Fruit fly (Drosophila melanogaster): ENCODE data around the gene CG33322.

Gene CG33322

DNA sequence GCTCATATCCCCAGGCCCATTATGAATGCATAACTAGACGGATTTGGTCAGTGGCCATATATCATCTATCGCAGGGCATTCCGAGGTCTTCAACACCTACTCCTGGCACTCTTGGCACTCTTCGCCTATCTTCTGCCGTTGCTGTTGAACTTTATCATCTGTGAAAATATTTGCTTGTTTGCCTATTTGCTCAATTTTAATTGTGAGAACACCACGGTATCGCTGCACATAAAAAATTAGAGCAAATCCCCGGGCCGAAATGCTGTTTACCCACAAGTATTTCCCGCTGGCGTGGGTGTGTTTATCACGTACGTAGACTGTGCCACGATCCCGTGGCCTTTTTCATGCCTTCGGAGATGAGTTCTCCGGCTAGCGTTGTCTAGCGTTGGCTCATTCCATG is 35.3 kb downstream of the CG33322 start (continued):
- TF ChIP-seq ap (GFP tag; IDR thresholded peaks at IDR 0.05) = 0 out of 2 replicates have a peak, but pooled peaks have one; percentile 19
- TF ChIP-seq CG11504 (tag; optimal IDR thresholded peaks at IDR 0.05) = peak; percentile 52
- peak; percentile 35 for TF ChIP-seq NfI (GFP tag; optimal IDR thresholded peaks at IDR 0.05)
- peak; percentile 40 for TF ChIP-seq CG30431 (GFP tag; optimal IDR thresholded peaks at IDR 0.05)
- TF ChIP-seq hb (GFP tag; IDR thresholded peaks at IDR 0.05; ENCODE audit: partially characterized antibody) = no peak
- peak; percentile 67 for TF ChIP-seq zen (tag; optimal IDR thresholded peaks at IDR 0.05)
- TF ChIP-seq Scr (GFP tag; IDR thresholded peaks at IDR 0.05; ENCODE audit: partially characterized antibody) = no peak
- peak; percentile 59 for TF ChIP-seq CG4854 (GFP tag; optimal IDR thresholded peaks at IDR 0.05)
- TF ChIP-seq Hand (GFP tag; optimal IDR thresholded peaks at IDR 0.05) = no peak
- peak; percentile 68 for TF ChIP-seq CG15601 (tag; optimal IDR thresholded peaks at IDR 0.05)
- no peak for TF ChIP-seq E2f1 (GFP tag; IDR thresholded peaks at IDR 0.05)
- no peak for TF ChIP-seq lmd (GFP tag; IDR thresholded peaks at IDR 0.05)
- TF ChIP-seq fd3F (GFP tag; optimal IDR thresholded peaks at IDR 0.05) = peak; percentile 56
- peak; percentile 74 for TF ChIP-seq CG13296 (GFP tag; optimal IDR thresholded peaks at IDR 0.05)
- no peak for TF ChIP-seq cad (GFP tag; optimal IDR thresholded peaks at IDR 0.05)
- peak; percentile 81 for TF ChIP-seq wek (GFP tag; optimal IDR thresholded peaks at IDR 0.05)
- TF ChIP-seq sna (GFP tag; IDR thresholded peaks at IDR 0.05; ENCODE audit: partially characterized antibody) = no peak
- TF ChIP-seq tup (GFP tag; optimal IDR thresholded peaks at IDR 0.05) = peak; percentile 18
- no peak for TF ChIP-seq jigr1 (GFP tag; IDR thresholded peaks at IDR 0.05)
- TF ChIP-seq CG2875 (GFP tag; optimal IDR thresholded peaks at IDR 0.05) = peak; percentile 76
- peak; percentile 49; the same call in 1 of the 2 replicates for TF ChIP-seq CG31441 (GFP tag; IDR thresholded peaks at IDR 0.05)
- peak; percentile 51 for TF ChIP-seq NK7.1 (GFP tag; optimal IDR thresholded peaks at IDR 0.05)
- no peak for TF ChIP-seq CG3065 (GFP tag; optimal IDR thresholded peaks at IDR 0.05)
- peak; percentile 33 for TF ChIP-seq gcm (GFP tag; optimal IDR thresholded peaks at IDR 0.05)
- peak; percentile 27; the same call in 1 of the 2 replicates for TF ChIP-seq danr (GFP tag; IDR thresholded peaks at IDR 0.05)
- peak; percentile 86 for TF ChIP-seq lab (GFP tag; optimal IDR thresholded peaks at IDR 0.05)
- peak; percentile 4 for TF ChIP-seq CG18011 (GFP tag; optimal IDR thresholded peaks at IDR 0.05)
- peak; percentile 32 for TF ChIP-seq CG7839 (tag; optimal IDR thresholded peaks at IDR 0.05)
- TF ChIP-seq CG10431 (GFP tag; optimal IDR thresholded peaks at IDR 0.05) = peak; percentile 26
- no peak for TF ChIP-seq psq (GFP tag; optimal IDR thresholded peaks at IDR 0.05)
- no peak for TF ChIP-seq fru (optimal IDR thresholded peaks at IDR 0.05)
- no peak for TF ChIP-seq CG14441 (GFP tag; IDR thresholded peaks at IDR 0.05)
- no peak for TF ChIP-seq sens-2 (GFP tag; IDR thresholded peaks at IDR 0.05)
- peak; percentile 73 for TF ChIP-seq caup (GFP tag; optimal IDR thresholded peaks at IDR 0.05; ENCODE audit: severe bottlenecking)
- TF ChIP-seq br (optimal IDR thresholded peaks at IDR 0.05) = no peak
- TF ChIP-seq tx (GFP tag; optimal IDR thresholded peaks at IDR 0.05) = peak; percentile 33
- TF ChIP-seq CG15479 (GFP tag; optimal IDR thresholded peaks at IDR 0.05) = peak; percentile 86
- peak; percentile 19 for TF ChIP-seq CG8290 (GFP tag; optimal IDR thresholded peaks at IDR 0.05)
- TF ChIP-seq CG8290 (tag; optimal IDR thresholded peaks at IDR 0.05) = peak; percentile 57 to 94
- TF ChIP-seq BtbVII (GFP tag; optimal IDR thresholded peaks at IDR 0.05) = peak; percentile 70
- TF ChIP-seq zf30C (GFP tag; optimal IDR thresholded peaks at IDR 0.05) = no peak
- no peak for TF ChIP-seq chn (GFP tag; optimal IDR thresholded peaks at IDR 0.05)
- TF ChIP-seq row (GFP tag; IDR thresholded peaks at IDR 0.05) = peak; percentile 9; the same call in 1 of the 3 replicates
- TF ChIP-seq CG6272 (GFP tag; IDR thresholded peaks at IDR 0.05) = no peak
- TF ChIP-seq tio (GFP tag; optimal IDR thresholded peaks at IDR 0.05) = no peak
- TF ChIP-seq CG2199 (GFP tag; IDR thresholded peaks at IDR 0.05) = no peak
- peak; percentile 51 for TF ChIP-seq CG12219 (GFP tag; optimal IDR thresholded peaks at IDR 0.05)
- peak; percentile 51 for TF ChIP-seq jumu (GFP tag; optimal IDR thresholded peaks at IDR 0.05)
- TF ChIP-seq CG7556 (GFP tag; optimal IDR thresholded peaks at IDR 0.05) = peak; percentile 67
- TF ChIP-seq CG16779 (GFP tag; IDR thresholded peaks at IDR 0.05) = no peak
- TF ChIP-seq Hey (tag; optimal IDR thresholded peaks at IDR 0.05) = peak; percentile 53

Measured in whole organism, embryonic.